Fruit fly (Drosophila melanogaster) whole organism, adult: Measurements from ENCODE around the gene SecCl.
A peak's percentile ranks its signal among the peaks of the same experiment; 100 is the strongest.

Experiments
- CG11617 ChIP-seq: fragments of 200-800 bp; sonication (Bioruptor generic); optimal IDR thresholded peaks from 2 replicates; lab custom pipeline; 2017; ENCODE audit warnings: mild to moderate bottlenecking, missing biosample characterization, missing genetic modification reagents, missing genetic modification characterization
- CG12768 ChIP-seq: fragments of 200-800 bp; sonication (Bioruptor generic); optimal IDR thresholded peaks from 2 replicates; lab custom pipeline; 2017; ENCODE audit warnings: missing biosample characterization, missing genetic modification characterization, mild to moderate bottlenecking, moderate library complexity, missing genetic modification reagents
- CG14711 ChIP-seq: fragments of 200-800 bp; sonication (Bioruptor generic); optimal IDR thresholded peaks from 2 replicates; lab custom pipeline; 2018; ENCODE audit warnings: missing biosample characterization, mild to moderate bottlenecking, missing genetic modification characterization, moderate library complexity
- CG1620 ChIP-seq: fragments of 200-800 bp; sonication (Bioruptor generic); optimal IDR thresholded peaks from 2 replicates; lab custom pipeline; 2016; ENCODE audit warnings: missing biosample characterization, missing genetic modification characterization
- CG33017 ChIP-seq: fragments of 200-800 bp; sonication (Bioruptor generic); optimal IDR thresholded peaks from 2 replicates; lab custom pipeline; 2018; ENCODE audit warnings: missing biosample characterization, mild to moderate bottlenecking, missing genetic modification characterization, moderate library complexity
- CG5204 ChIP-seq: fragments of 200-800 bp; sonication (Bioruptor generic); optimal IDR thresholded peaks from 2 replicates; lab custom pipeline; 2016; ENCODE audit warnings: missing biosample characterization, missing genetic modification characterization
- CG7045 ChIP-seq: fragments of 200-800 bp; sonication (Bioruptor generic); optimal IDR thresholded peaks from 2 replicates; lab custom pipeline; 2017; ENCODE audit warnings: missing biosample characterization, mild to moderate bottlenecking, missing genetic modification characterization
- CG7101 ChIP-seq: fragments of 200-800 bp; sonication (Bioruptor generic); optimal IDR thresholded peaks from 2 replicates; lab custom pipeline; 2018; ENCODE audit warnings: missing biosample characterization, mild to moderate bottlenecking, missing genetic modification characterization, moderate library complexity
- Clk ChIP-seq: fragments of 200-800 bp; sonication (Bioruptor generic); optimal IDR thresholded peaks from 2 replicates; lab custom pipeline; 2017; ENCODE audit warnings: missing biosample characterization, missing genetic modification characterization
- Crg-1 ChIP-seq: fragments of 200-800 bp; sonication (Bioruptor generic); optimal IDR thresholded peaks from 2 replicates; lab custom pipeline; 2016; ENCODE audit warnings: missing biosample characterization, missing genetic modification characterization
- Hr96 ChIP-seq: fragments of 200-800 bp; sonication (Bioruptor generic); optimal IDR thresholded peaks from 2 replicates; lab custom pipeline; 2016; ENCODE audit warnings: missing biosample characterization, missing genetic modification characterization
- Mnt ChIP-seq: fragments of 200-800 bp; sonication (Bioruptor generic); optimal IDR thresholded peaks from 2 replicates; lab custom pipeline; 2016; ENCODE audit warnings: missing biosample characterization, mild to moderate bottlenecking, missing genetic modification characterization
- bab1 ChIP-seq: fragments of 200-800 bp; sonication (Bioruptor generic); optimal IDR thresholded peaks from 3 replicates; lab custom pipeline; 2019; ENCODE audit warnings: missing biosample characterization, mild to moderate bottlenecking, missing genetic modification characterization, moderate library complexity
- cic ChIP-seq: fragments of 200-800 bp; sonication (Bioruptor generic); optimal IDR thresholded peaks from 2 replicates; lab custom pipeline; 2017; ENCODE audit warnings: missing biosample characterization, mild to moderate bottlenecking, missing genetic modification characterization, moderate library complexity
- cnc ChIP-seq, 2 experiments: fragments of >200 bp; optimal IDR thresholded peaks; 2 replicates each; lab custom pipeline; 2017
- kay ChIP-seq: fragments of 200-800 bp; sonication (Bioruptor generic); peaks from one replicate; lab custom pipeline; 2016; ENCODE audit warnings: missing biosample characterization, missing genetic modification characterization, borderline replicate concordance
- ovo ChIP-seq: fragments of 200-800 bp; sonication (Bioruptor generic); optimal IDR thresholded peaks from 2 replicates; lab custom pipeline; 2016; ENCODE audit warnings: missing biosample characterization, missing genetic modification characterization
- pad ChIP-seq: fragments of 200-800 bp; sonication (Bioruptor generic); optimal IDR thresholded peaks from 3 replicates; lab custom pipeline; 2017; ENCODE audit warnings: missing biosample characterization, missing genetic modification characterization, mild to moderate bottlenecking, moderate library complexity, missing genetic modification reagents
- tj ChIP-seq: fragments of 200-800 bp; sonication (Bioruptor generic); optimal IDR thresholded peaks from 3 replicates; lab custom pipeline; 2017; ENCODE audit warnings: missing biosample characterization, mild to moderate bottlenecking, missing genetic modification characterization, moderate library complexity
- toe ChIP-seq: fragments of 200-800 bp; sonication (Bioruptor generic); optimal IDR thresholded peaks from 2 replicates; lab custom pipeline; 2016; ENCODE audit warnings: missing biosample characterization, missing genetic modification characterization

Gene SecCl

dm6 chr3L:17458856-17459518 is 10.9 kb upstream of the SecCl start:
- TF ChIP-seq kay (GFP tag; lab: Kevin White, UChicago), result peak; percentile 55
- TF ChIP-seq CG12768 (GFP tag; lab: Kevin White, UChicago), result no peak
- TF ChIP-seq CG7101 (tag; lab: Kevin White, UChicago), result no peak
- TF ChIP-seq cnc (optimal IDR thresholded peaks at IDR 0.05; lab: Kevin White, UChicago), result no peak
- TF ChIP-seq CG7045 (GFP tag; lab: Kevin White, UChicago), result no peak

dm6 chr3L:17461369-17462012 is 8.4 kb upstream of the SecCl start:
- no peak for TF ChIP-seq kay (GFP tag; lab: Kevin White, UChicago)
- no peak for TF ChIP-seq Crg-1 (GFP tag; lab: Kevin White, UChicago)
- no peak for TF ChIP-seq cnc (optimal IDR thresholded peaks at IDR 0.05; lab: Kevin White, UChicago)
- no peak for TF ChIP-seq Clk (GFP tag; lab: Kevin White, UChicago)

- TF ChIP-seq CG7101 (tag; lab: Kevin White, UChicago) (no peak), CG12768 (GFP tag; lab: Kevin White, UChicago) (no peak), CG11617 (GFP tag; lab: Kevin White, UChicago) (no peak), CG7045 (GFP tag; lab: Kevin White, UChicago) (no peak), ovo (no peak), CG33017 (tag; lab: Kevin White, UChicago) (no peak)
Measured at dm6 chr3L:17462474-17462873, 7.5 kb upstream of the SecCl start.

dm6 chr3L:17465804-17466203 is 4.1 kb upstream of the SecCl start, which contains the start of gene QIL1:
QIL1 (plus strand) TSS chr3L:17465945.
- TF ChIP-seq kay (GFP tag; lab: Kevin White, UChicago) (no peak), bab1 (GFP tag; lab: Kevin White, UChicago) (peak; percentile 35)

- TF ChIP-seq Crg-1 (GFP tag; lab: Kevin White, UChicago) (no peak), CG33017 (tag; lab: Kevin White, UChicago) (no peak), CG1620 (GFP tag; lab: Kevin White, UChicago) (no peak), toe (GFP tag; lab: Kevin White, UChicago) (no peak), CG7101 (tag; lab: Kevin White, UChicago) (no peak), CG7045 (GFP tag; lab: Kevin White, UChicago) (no peak), Mnt (GFP tag; lab: Kevin White, UChicago) (no peak), CG11617 (GFP tag; lab: Kevin White, UChicago) (no peak), ovo (no peak), kay (GFP tag; lab: Kevin White, UChicago) (no peak), cnc (optimal IDR thresholded peaks at IDR 0.05; lab: Kevin White, UChicago) (no peak), cic (GFP tag; lab: Kevin White, UChicago) (no peak), pad (no peak)
Measured at dm6 chr3L:17473889-17474288, 4.0 kb downstream of the SecCl start.

dm6 chr3L:17474711-17475451 is 5.0 kb downstream of the SecCl start, which contains the start of the genes UQCR-Q and CG46525:
UQCR-Q (plus strand) TSS chr3L:17474761.
CG46525 (plus strand) TSS chr3L:17475220.
- TF ChIP-seq cic (GFP tag; lab: Kevin White, UChicago) (no peak), ovo (no peak), kay (GFP tag; lab: Kevin White, UChicago) (no peak), tj (GFP tag; lab: Kevin White, UChicago) (no peak), Mnt (GFP tag; lab: Kevin White, UChicago) (peak; percentile 17), CG14711 (tag; lab: Kevin White, UChicago) (peak; percentile 3), bab1 (GFP tag; lab: Kevin White, UChicago) (peak; percentile 53), Crg-1 (GFP tag; lab: Kevin White, UChicago) (no peak)

- TF ChIP-seq Crg-1 (GFP tag; lab: Kevin White, UChicago) (peak; percentile 51), Mnt (GFP tag; lab: Kevin White, UChicago) (peak; percentile 51), cic (GFP tag; lab: Kevin White, UChicago) (peak; percentile 10), pad (no peak), Clk (GFP tag; lab: Kevin White, UChicago) (no peak), CG1620 (GFP tag; lab: Kevin White, UChicago) (peak; percentile 33), CG14711 (tag; lab: Kevin White, UChicago) (peak; percentile 67), ovo (peak; percentile 42), CG7101 (tag; lab: Kevin White, UChicago) (no peak), CG12768 (GFP tag; lab: Kevin White, UChicago) (no peak), CG5204 (GFP tag; lab: Kevin White, UChicago) (no peak), tj (GFP tag; lab: Kevin White, UChicago) (peak; percentile 52), CG33017 (tag; lab: Kevin White, UChicago) (no peak), CG11617 (GFP tag; lab: Kevin White, UChicago) (peak; percentile 55), kay (GFP tag; lab: Kevin White, UChicago) (peak; percentile 80), Hr96 (GFP tag; lab: Kevin White, UChicago) (no peak), CG7045 (GFP tag; lab: Kevin White, UChicago) (peak; percentile 52), bab1 (GFP tag; lab: Kevin White, UChicago) (peak; percentile 83), cnc (optimal IDR thresholded peaks at IDR 0.05; lab: Kevin White, UChicago) (no peak), toe (GFP tag; lab: Kevin White, UChicago) (peak; percentile 45)
Measured at dm6 chr3L:17475979-17476393, 6.1 kb downstream of the SecCl start, which contains the start of gene CG34250. CG34250 (plus strand) TSS chr3L:17476222.
